Worm (Caenorhabditis elegans): ENCODE results near the gene folt-1.

Gene folt-1

ce11 chrV:11141179-11141578, at the start of gene folt-1:
folt-1 (plus strand) TSS chrV:11141479.
- TF ChIP-seq ztf-11 (tag; optimal IDR thresholded peaks at IDR 0.05) (no peak), elt-3 (tag; optimal IDR thresholded peaks at IDR 0.05) (no peak), skn-1 (tag; optimal IDR thresholded peaks at IDR 0.05) (no peak), peb-1 (tag; optimal IDR thresholded peaks at IDR 0.05) (no peak), nhr-23 (tag; optimal IDR thresholded peaks at IDR 0.05) (no peak), elt-1 (tag; optimal IDR thresholded peaks at IDR 0.05) (no peak), aly-2 (tag; optimal IDR thresholded peaks at IDR 0.05) (no peak), ztf-4 (tag; optimal IDR thresholded peaks at IDR 0.05) (no peak), gmeb-1 (tag; optimal IDR thresholded peaks at IDR 0.05) (no peak), snpc-4 (tag; optimal IDR thresholded peaks at IDR 0.05) (no peak), C34F6.9 (tag; optimal IDR thresholded peaks at IDR 0.05) (no peak), lsy-2 (tag; optimal IDR thresholded peaks at IDR 0.05) (no peak), lin-11 (tag; optimal IDR thresholded peaks at IDR 0.05) (no peak), ceh-16 (tag; optimal IDR thresholded peaks at IDR 0.05) (no peak), R02D3.7 (tag; optimal IDR thresholded peaks at IDR 0.05) (no peak)

- no peak for TF ChIP-seq nhr-23 (tag; optimal IDR thresholded peaks at IDR 0.05)
- TF ChIP-seq blmp-1 (tag; optimal IDR thresholded peaks at IDR 0.05; ENCODE audit: insufficient read depth), result peak; percentile 55
- TF ChIP-seq sma-9 (GFP tag; optimal IDR thresholded peaks at IDR 0.05), result no peak
- TF ChIP-seq sma-9 (tag; optimal IDR thresholded peaks at IDR 0.05), result no peak
- no peak for TF ChIP-seq unc-39 (tag; optimal IDR thresholded peaks at IDR 0.05)
These were observed 47.9 kb upstream of the folt-1 start, which contains the start of gene lact-8 for ce11 chrV:11093163-11094091. lact-8 (minus strand) TSS chrV:11093607.

DNA sequence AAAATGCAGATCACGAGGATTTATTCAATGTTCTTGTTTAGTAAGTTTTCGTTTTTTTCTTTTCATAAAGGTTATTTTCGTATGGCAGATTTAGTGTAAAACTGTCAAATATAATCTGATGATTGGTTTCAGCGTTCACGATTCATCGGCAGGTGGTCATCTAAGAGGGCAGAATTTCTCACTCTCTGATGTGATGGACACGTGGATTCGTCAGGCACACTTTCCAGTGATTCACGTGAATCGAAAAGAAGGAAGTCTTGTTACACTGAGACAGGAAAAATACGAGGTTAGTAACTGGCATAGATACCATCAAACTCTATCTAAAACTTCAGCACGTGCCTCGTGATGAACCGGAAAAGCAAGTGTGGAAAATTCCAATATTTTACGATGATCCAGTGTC, 46.6 kb upstream of the folt-1 start:
- peak; percentile 28 for TF ChIP-seq sma-9 (GFP tag; optimal IDR thresholded peaks at IDR 0.05)
- no peak for TF ChIP-seq sma-9 (tag; optimal IDR thresholded peaks at IDR 0.05)
- TF ChIP-seq nhr-129 (tag; optimal IDR thresholded peaks at IDR 0.05), result peak; percentile 2
- TF ChIP-seq nhr-25 (tag; optimal IDR thresholded peaks at IDR 0.05), result peak; percentile 84
- no peak for TF ChIP-seq F13H6.1 (tag; optimal IDR thresholded peaks at IDR 0.05)
- no peak for TF ChIP-seq gmeb-1 (tag; optimal IDR thresholded peaks at IDR 0.05)
- TF ChIP-seq nhr-237 (tag; optimal IDR thresholded peaks at IDR 0.05), result no peak
- peak; percentile 70 for TF ChIP-seq blmp-1 (tag; optimal IDR thresholded peaks at IDR 0.05; ENCODE audit: insufficient read depth)

DNA sequence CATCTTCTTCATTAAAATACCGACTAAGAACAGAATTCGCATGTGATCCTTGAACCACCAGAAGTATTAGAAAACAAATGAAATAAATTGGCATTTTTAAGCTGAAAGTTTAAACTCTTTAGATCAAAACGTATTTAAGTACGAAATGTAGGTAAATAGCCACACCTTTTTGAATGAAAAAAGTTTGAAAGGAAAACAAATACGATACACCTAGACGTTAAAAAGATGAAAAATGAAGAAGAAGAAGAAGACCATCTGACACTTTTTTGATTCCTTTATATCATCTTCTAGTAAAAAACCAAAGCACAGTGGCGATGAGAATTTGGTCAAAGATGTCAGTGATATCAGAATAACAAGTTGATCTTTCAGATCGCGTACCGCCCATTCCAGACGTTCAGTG, 45.4 kb upstream of the folt-1 start, which contains the start of gene Y42A5A.3:
Gene Y42A5A.3, minus strand, starts transcription at position 101 of the 400 bp plus-strand sequence.
- TF ChIP-seq mbf-1 (tag; optimal IDR thresholded peaks at IDR 0.05) (no peak), lin-13 (GFP tag; optimal IDR thresholded peaks at IDR 0.05) (no peak), nhr-21 (tag; optimal IDR thresholded peaks at IDR 0.05) (no peak), zag-1 (tag; optimal IDR thresholded peaks at IDR 0.05) (no peak), blmp-1 (tag; optimal IDR thresholded peaks at IDR 0.05; ENCODE audit: insufficient read depth) (no peak), skn-1 (tag; optimal IDR thresholded peaks at IDR 0.05) (no peak), lin-39 (tag; optimal IDR thresholded peaks at IDR 0.05) (no peak), sem-4 (tag; optimal IDR thresholded peaks at IDR 0.05) (no peak), nhr-237 (tag; optimal IDR thresholded peaks at IDR 0.05) (no peak), mdl-1 (tag; optimal IDR thresholded peaks at IDR 0.05) (no peak), sma-3 (GFP tag; optimal IDR thresholded peaks at IDR 0.05) (no peak), elt-1 (tag; optimal IDR thresholded peaks at IDR 0.05) (no peak), nhr-23 (tag; optimal IDR thresholded peaks at IDR 0.05) (no peak), C34F6.9 (tag; optimal IDR thresholded peaks at IDR 0.05) (no peak), nhr-12 (tag; optimal IDR thresholded peaks at IDR 0.05) (no peak)

ce11 chrV:11098599-11098998, 42.7 kb upstream of the folt-1 start, which contains the start of gene cdkl-1:
cdkl-1 (plus strand) TSS chrV:11098899.
- no peak for TF ChIP-seq ceh-82 (tag; optimal IDR thresholded peaks at IDR 0.05)
- no peak for TF ChIP-seq ztf-1 (GFP tag; conservative IDR thresholded peaks at IDR 0.05)
- TF ChIP-seq ztf-11 (tag; optimal IDR thresholded peaks at IDR 0.05), result no peak
- no peak for TF ChIP-seq C34F6.9 (tag; optimal IDR thresholded peaks at IDR 0.05)
- TF ChIP-seq skn-1 (tag; optimal IDR thresholded peaks at IDR 0.05), result no peak
- no peak for TF ChIP-seq nhr-10 (tag; optimal IDR thresholded peaks at IDR 0.05)
- TF ChIP-seq mbf-1 (tag; optimal IDR thresholded peaks at IDR 0.05), result no peak
- TF ChIP-seq lin-11 (tag; optimal IDR thresholded peaks at IDR 0.05), result no peak
- TF ChIP-seq nhr-25 (tag; optimal IDR thresholded peaks at IDR 0.05), result no peak
- no peak for TF ChIP-seq elt-1 (tag; optimal IDR thresholded peaks at IDR 0.05)
- no peak for TF ChIP-seq zag-1 (tag; optimal IDR thresholded peaks at IDR 0.05)
- no peak for TF ChIP-seq nhr-23 (tag; optimal IDR thresholded peaks at IDR 0.05)
- TF ChIP-seq lsy-2 (tag; optimal IDR thresholded peaks at IDR 0.05), result no peak
- no peak for TF ChIP-seq nhr-129 (tag; optimal IDR thresholded peaks at IDR 0.05)
- no peak for TF ChIP-seq Y55F3AM.14 (GFP tag; optimal IDR thresholded peaks at IDR 0.05)
- TF ChIP-seq crh-2 (tag; optimal IDR thresholded peaks at IDR 0.05), result no peak
- TF ChIP-seq lin-39 (tag; optimal IDR thresholded peaks at IDR 0.05), result no peak
